Worm (Caenorhabditis elegans): ENCODE measurements around the gene R04D3.2.

The R04D3.2 gene

DNA sequence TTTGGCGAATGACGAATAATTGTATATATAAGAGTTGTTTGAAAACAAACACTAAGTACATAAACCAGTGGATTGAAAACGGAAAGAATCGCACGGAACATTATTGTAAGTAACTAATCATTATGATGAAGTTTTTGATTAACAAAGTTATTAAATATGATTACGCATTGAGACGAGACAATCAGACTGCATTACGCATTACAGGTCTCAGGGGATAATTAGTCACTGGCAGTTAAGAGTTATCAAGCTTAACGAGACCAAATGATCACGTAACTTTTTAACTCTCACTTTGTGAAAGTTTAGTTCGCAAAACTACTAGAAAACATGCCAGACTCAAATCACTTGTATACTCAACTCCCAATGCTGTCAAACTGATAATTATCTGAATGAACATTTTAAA lies 16.9 kb upstream of the R04D3.2 start, which contains the start of gene srd-42:
Gene srd-42 (minus strand): TSS at position 101 of the 400 bp plus-strand sequence.
- TF ChIP-seq lin-13 (tag; optimal IDR thresholded peaks at IDR 0.05) (no peak), pha-4 (tag; optimal IDR thresholded peaks at IDR 0.05) (no peak), drap-1 (GFP tag; optimal IDR thresholded peaks at IDR 0.05) (no peak), zip-8 (tag; optimal IDR thresholded peaks at IDR 0.05) (no peak), flh-1 (GFP tag; optimal IDR thresholded peaks at IDR 0.05) (no peak), nhr-237 (tag; optimal IDR thresholded peaks at IDR 0.05) (no peak), unc-120 (tag; optimal IDR thresholded peaks at IDR 0.05; ENCODE audit: poor library complexity, severe bottlenecking) (no peak), nhr-2 (tag; optimal IDR thresholded peaks at IDR 0.05) (no peak), cnd-1 (tag; optimal IDR thresholded peaks at IDR 0.05) (no peak), lin-32 (GFP tag; optimal IDR thresholded peaks at IDR 0.05) (no peak), bed-3 (GFP tag; optimal IDR thresholded peaks at IDR 0.05) (no peak), hlh-1 (tag; optimal IDR thresholded peaks at IDR 0.05) (no peak), mls-2 (tag; optimal IDR thresholded peaks at IDR 0.05) (no peak), blmp-1 (tag; optimal IDR thresholded peaks at IDR 0.05) (no peak), elt-1 (tag; optimal IDR thresholded peaks at IDR 0.05; ENCODE audit: borderline replicate concordance, insufficient read depth) (no peak), nhr-76 (tag; optimal IDR thresholded peaks at IDR 0.05) (no peak), ham-2 (GFP tag; optimal IDR thresholded peaks at IDR 0.05) (no peak)

DNA sequence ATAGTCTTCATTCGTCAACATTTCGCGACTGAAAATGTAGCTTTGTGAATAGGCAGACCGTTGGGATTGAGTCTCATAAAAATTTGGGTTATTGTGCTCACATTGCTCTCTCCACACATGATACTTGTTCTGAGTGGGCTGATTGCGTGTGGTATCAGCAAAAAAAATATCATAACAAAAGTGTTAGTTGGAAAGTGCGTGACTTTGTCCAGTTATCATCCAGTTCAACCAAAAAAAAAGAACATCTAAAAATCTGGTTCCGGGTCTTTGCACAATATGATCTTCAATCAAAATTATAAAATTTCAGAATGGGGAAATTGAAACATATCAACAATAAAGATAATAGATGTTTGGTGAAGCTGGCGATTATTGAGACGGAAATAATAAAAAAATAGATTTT lies 14.1 kb upstream of the R04D3.2 start, which contains the start of gene srd-39:
Gene srd-39 (minus strand): TSS at position 101 of the 400 bp plus-strand sequence.
- TF ChIP-seq mep-1 (tag; optimal IDR thresholded peaks at IDR 0.05) (no peak), tbx-8 (GFP tag; optimal IDR thresholded peaks at IDR 0.05) (no peak), nhr-237 (tag; optimal IDR thresholded peaks at IDR 0.05) (no peak), hlh-1 (tag; optimal IDR thresholded peaks at IDR 0.05) (no peak), zip-8 (tag; optimal IDR thresholded peaks at IDR 0.05) (no peak), bed-3 (GFP tag; optimal IDR thresholded peaks at IDR 0.05) (no peak), M03D4.4 (tag; optimal IDR thresholded peaks at IDR 0.05) (no peak), nhr-12 (tag; optimal IDR thresholded peaks at IDR 0.05) (no peak), snpc-4 (tag; optimal IDR thresholded peaks at IDR 0.05) (no peak), pha-4 (tag; optimal IDR thresholded peaks at IDR 0.05) (no peak), elt-1 (tag; optimal IDR thresholded peaks at IDR 0.05; ENCODE audit: borderline replicate concordance, insufficient read depth) (no peak), unc-62 (GFP tag; optimal IDR thresholded peaks at IDR 0.05) (no peak), ceh-83 (GFP tag; optimal IDR thresholded peaks at IDR 0.05) (no peak)

DNA sequence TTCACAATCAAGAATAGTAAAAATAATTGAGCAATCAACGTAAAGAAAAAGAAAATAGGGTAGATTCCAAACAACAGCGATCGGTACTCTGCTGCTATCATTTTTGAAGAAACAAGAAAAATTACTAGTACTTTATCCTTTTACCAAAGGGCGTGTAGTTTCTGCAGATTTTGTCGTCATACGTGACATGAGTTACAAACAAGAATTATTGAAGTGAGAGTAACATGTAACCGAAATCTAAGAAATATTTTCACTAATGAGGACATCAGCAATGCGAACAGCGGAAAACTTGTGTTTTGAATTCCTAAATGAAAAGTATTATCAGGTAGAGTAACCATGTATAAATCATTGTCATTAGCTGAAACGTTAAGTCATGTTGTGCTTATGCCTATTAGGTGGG lies 8.2 kb upstream of the R04D3.2 start, which contains the start of gene srd-36:
Gene srd-36 (minus strand): TSS at position 101 of the 400 bp plus-strand sequence.
- TF ChIP-seq zip-8 (tag; optimal IDR thresholded peaks at IDR 0.05) = no peak
- no peak for TF ChIP-seq sptf-1 (tag; optimal IDR thresholded peaks at IDR 0.05)
- TF ChIP-seq flh-1 (GFP tag; optimal IDR thresholded peaks at IDR 0.05) = no peak
- no peak for TF ChIP-seq mab-5 (tag; optimal IDR thresholded peaks at IDR 0.05)
- TF ChIP-seq mep-1 (tag; optimal IDR thresholded peaks at IDR 0.05) = no peak
- TF ChIP-seq ceh-39 (tag; optimal IDR thresholded peaks at IDR 0.05) = no peak
- no peak for TF ChIP-seq ztf-11 (tag; optimal IDR thresholded peaks at IDR 0.05)
- no peak for TF ChIP-seq drap-1 (GFP tag; optimal IDR thresholded peaks at IDR 0.05)

DNA sequence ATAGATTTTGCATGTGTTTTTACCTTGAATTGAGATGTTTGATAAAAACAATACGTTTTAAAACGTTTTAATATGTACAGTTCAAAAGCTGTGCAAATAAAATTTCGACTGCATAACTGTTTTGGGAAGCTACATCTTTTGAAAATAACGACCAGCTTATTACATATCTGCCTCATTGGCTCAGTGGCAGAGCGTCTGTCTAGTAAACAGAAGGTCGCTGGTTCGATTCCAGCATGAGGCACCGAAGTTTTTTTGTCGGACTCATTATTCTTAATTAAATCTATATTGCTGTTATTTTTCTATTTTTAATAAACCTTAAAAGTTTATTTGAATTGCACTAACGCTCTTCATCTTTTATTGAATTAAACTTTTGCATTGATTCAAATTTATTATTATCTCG lies 6.6 kb upstream of the R04D3.2 start:
- TF ChIP-seq zip-8 (tag; optimal IDR thresholded peaks at IDR 0.05) (no peak), ceh-39 (tag; optimal IDR thresholded peaks at IDR 0.05) (no peak), snpc-4 (tag; optimal IDR thresholded peaks at IDR 0.05) (no peak), unc-39 (tag; optimal IDR thresholded peaks at IDR 0.05) (no peak), elt-1 (tag; optimal IDR thresholded peaks at IDR 0.05; ENCODE audit: borderline replicate concordance, insufficient read depth) (no peak), nhr-237 (tag; optimal IDR thresholded peaks at IDR 0.05) (no peak), bed-3 (GFP tag; optimal IDR thresholded peaks at IDR 0.05) (no peak), blmp-1 (tag; optimal IDR thresholded peaks at IDR 0.05) (no peak), flh-1 (GFP tag; optimal IDR thresholded peaks at IDR 0.05) (no peak), unc-62 (GFP tag; optimal IDR thresholded peaks at IDR 0.05) (no peak), nhr-76 (tag; optimal IDR thresholded peaks at IDR 0.05) (no peak), elt-3 (tag; optimal IDR thresholded peaks at IDR 0.05) (no peak), drap-1 (GFP tag; optimal IDR thresholded peaks at IDR 0.05) (no peak)

DNA sequence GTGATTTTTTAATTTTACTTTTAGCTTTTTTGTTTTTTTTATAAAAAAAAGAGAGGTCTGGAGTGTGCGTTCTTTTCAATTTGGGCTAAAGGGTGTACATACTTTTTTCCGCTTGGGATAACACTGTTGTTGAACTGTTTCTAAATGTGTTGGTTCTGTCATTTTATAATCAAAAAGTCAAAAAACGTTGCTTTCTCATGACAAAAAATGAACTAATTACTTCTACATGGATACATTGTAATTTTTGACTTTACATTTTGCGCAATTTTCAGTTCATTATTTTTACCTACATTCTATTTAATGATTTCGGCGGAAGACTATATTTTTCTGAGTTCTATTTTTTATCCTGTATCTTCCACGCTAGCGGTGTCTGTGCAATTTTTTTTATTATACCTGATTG lies 5.1 kb upstream of the R04D3.2 start, which contains the start of gene srd-38:
Gene srd-38 (plus strand): TSS at position 301 of the 400 bp plus-strand sequence.
- TF ChIP-seq nhr-12 (tag; optimal IDR thresholded peaks at IDR 0.05) (no peak), nhr-76 (tag; optimal IDR thresholded peaks at IDR 0.05) (no peak), elt-3 (tag; optimal IDR thresholded peaks at IDR 0.05) (no peak), ceh-39 (tag; optimal IDR thresholded peaks at IDR 0.05) (no peak), hlh-1 (tag; optimal IDR thresholded peaks at IDR 0.05) (no peak), mep-1 (tag; optimal IDR thresholded peaks at IDR 0.05) (no peak), bed-3 (GFP tag; optimal IDR thresholded peaks at IDR 0.05) (no peak)

Data from whole organism, mixed stage, embryonic.